Fruit fly (Drosophila melanogaster) whole organism, embryonic: Measurements from ENCODE around the gene CG12310.
A peak's percentile ranks its signal among the peaks of the same experiment; 100 is the strongest.

ENCODE experiments used
- CG10147 ChIP-seq: fragments of 200-800 bp; sonication (Bioruptor generic); optimal IDR thresholded peaks from 2 replicates; lab custom pipeline; 2019; ENCODE audit warnings: missing biosample characterization, mild to moderate bottlenecking, missing genetic modification characterization, moderate library complexity
- CG1024 ChIP-seq: fragments of 200-800 bp; sonication (Bioruptor generic); IDR thresholded peaks from 2 replicates; pipeline ENCODE4 v1.3.6; 2022; ENCODE audit warnings: missing biosample characterization, missing genetic modification characterization
- CG12071 ChIP-seq: fragments of 200-800 bp; sonication (Bioruptor generic); optimal IDR thresholded peaks from 3 replicates; lab custom pipeline; 2018; ENCODE audit warnings: missing biosample characterization, mild to moderate bottlenecking, missing genetic modification characterization
- CG12155 ChIP-seq: fragments of 200-800 bp; sonication (Bioruptor generic); optimal IDR thresholded peaks from 3 replicates; lab custom pipeline; 2016; ENCODE audit warnings: missing biosample characterization, missing genetic modification characterization
- CG15269 ChIP-seq: fragments of 200-800 bp; sonication (Bioruptor generic); optimal IDR thresholded peaks from 2 replicates; lab custom pipeline; 2018; ENCODE audit warnings: missing biosample characterization, mild to moderate bottlenecking, missing genetic modification characterization, moderate library complexity
- CG15479 ChIP-seq: fragments of 200-800 bp; sonication (Bioruptor generic); optimal IDR thresholded peaks from 3 replicates; lab custom pipeline; 2019; ENCODE audit warnings: missing biosample characterization, mild to moderate bottlenecking, missing genetic modification characterization, moderate library complexity
- CG15696 ChIP-seq: fragments of 200-800 bp; sonication (Bioruptor generic); optimal IDR thresholded peaks from 2 replicates; lab custom pipeline; 2019; ENCODE audit warnings: missing biosample characterization, mild to moderate bottlenecking, missing genetic modification characterization, moderate library complexity
- CG1603 ChIP-seq: fragments of 200-800 bp; sonication (Bioruptor generic); optimal IDR thresholded peaks from 2 replicates; lab custom pipeline; 2019; ENCODE audit warnings: missing biosample characterization, mild to moderate bottlenecking, missing genetic modification characterization, moderate library complexity
- CG16813 ChIP-seq: fragments of 200-800 bp; sonication (Bioruptor generic); IDR thresholded peaks from 3 replicates; pipeline ENCODE4 v1.3.6; 2022; ENCODE audit warnings: missing biosample characterization, missing genetic modification characterization; ENCODE audit not compliant: partially characterized antibody
- CG18476 ChIP-seq: fragments of 200-800 bp; sonication (Bioruptor generic); optimal IDR thresholded peaks from 2 replicates; lab custom pipeline; 2016; ENCODE audit warnings: missing biosample characterization, mild to moderate bottlenecking, missing genetic modification characterization
- CG2199 ChIP-seq: fragments of 200-800 bp; sonication (Bioruptor generic); IDR thresholded peaks from 3 replicates; pipeline ENCODE4 v1.3.6; 2022; ENCODE audit warnings: missing biosample characterization, missing genetic modification characterization
- CG8765 ChIP-seq: fragments of 200-800 bp; sonication (Bioruptor generic); IDR thresholded peaks from 2 replicates; pipeline ENCODE4 v1.3.6; 2022; ENCODE audit warnings: missing biosample characterization, missing genetic modification characterization
- D ChIP-seq, 2 experiments: fragments of 200-800 bp in 1 of 2; fragments of >200 bp in 1 of 2; sonication (Bioruptor generic) in 1 of 2; optimal IDR thresholded peaks; 2 replicates in 1 of 2; 3 replicates in 1 of 2; lab custom pipeline; 2017; ENCODE audit warnings: mild to moderate bottlenecking in 1 of 2, missing biosample characterization in 1 of 2, missing genetic modification characterization in 1 of 2, missing genetic modification reagents in 1 of 2
- Dip3 ChIP-seq: fragments of 200-800 bp; sonication (Bioruptor generic); optimal IDR thresholded peaks from 3 replicates; lab custom pipeline; 2016; ENCODE audit warnings: missing biosample characterization, missing genetic modification characterization
- H15 ChIP-seq: fragments of 200-800 bp; sonication (Bioruptor generic); IDR thresholded peaks from 3 replicates; pipeline ENCODE4 v1.3.6; 2022; ENCODE audit warnings: missing biosample characterization, missing genetic modification characterization
- Meics ChIP-seq: fragments of 200-800 bp; sonication (Bioruptor generic); optimal IDR thresholded peaks from 2 replicates; lab custom pipeline; 2017; ENCODE audit warnings: missing biosample characterization, mild to moderate bottlenecking, missing genetic modification characterization
- Nf-YB ChIP-seq: fragments of 200-800 bp; sonication (Bioruptor generic); optimal IDR thresholded peaks from 3 replicates; lab custom pipeline; 2019; ENCODE audit warnings: missing biosample characterization, mild to moderate bottlenecking, missing genetic modification characterization, moderate library complexity
- Nf-YC ChIP-seq: fragments of 200-800 bp; optimal IDR thresholded peaks from 3 replicates; lab custom pipeline; 2019; ENCODE audit warnings: missing biosample characterization, mild to moderate bottlenecking, missing genetic modification characterization, moderate library complexity
- NfI ChIP-seq: fragments of 200-800 bp; sonication (Bioruptor generic); optimal IDR thresholded peaks from 3 replicates; lab custom pipeline; 2018; ENCODE audit warnings: missing biosample characterization, mild to moderate bottlenecking, missing genetic modification characterization, moderate library complexity
- Stat92E ChIP-seq, 3 experiments: fragments of >200 bp in 2 of 3; fragments of 200-800 bp in 1 of 3; sonication (Bioruptor generic) in 1 of 3; optimal IDR thresholded peaks; 2 replicates each; lab custom pipeline; 2017 to 2019; ENCODE audit warnings: missing biosample characterization in 3 of 3, missing genetic modification characterization in 3 of 3, mild to moderate bottlenecking in 1 of 3, moderate library complexity in 1 of 3
- br ChIP-seq: fragments of >200 bp; optimal IDR thresholded peaks from 2 replicates; lab custom pipeline; 2017
- cas ChIP-seq: fragments of 200-800 bp; sonication (Bioruptor generic); IDR thresholded peaks from 2 replicates; pipeline ENCODE4 v1.3.6; 2022; ENCODE audit warnings: missing biosample characterization, missing genetic modification characterization
- dm ChIP-seq: fragments of 200-800 bp; sonication (Bioruptor generic); optimal IDR thresholded peaks from 3 replicates; lab custom pipeline; 2016; ENCODE audit warnings: missing biosample characterization, missing genetic modification characterization
- eyg ChIP-seq: fragments of 200-800 bp; sonication (Bioruptor generic); optimal IDR thresholded peaks from 3 replicates; lab custom pipeline; 2016; ENCODE audit warnings: missing biosample characterization, missing genetic modification characterization
- gcm2 ChIP-seq: fragments of 200-800 bp; sonication (Bioruptor generic); optimal IDR thresholded peaks from 2 replicates; lab custom pipeline; 2016; ENCODE audit warnings: missing biosample characterization, missing genetic modification characterization
- gem ChIP-seq: fragments of 200-800 bp; sonication (Bioruptor generic); optimal IDR thresholded peaks from 2 replicates; lab custom pipeline; 2019; ENCODE audit warnings: missing biosample characterization, mild to moderate bottlenecking, missing genetic modification characterization, moderate library complexity
- grau ChIP-seq: fragments of 200-800 bp; optimal IDR thresholded peaks from 3 replicates; lab custom pipeline; 2019; ENCODE audit warnings: missing biosample characterization, mild to moderate bottlenecking, missing genetic modification characterization, moderate library complexity
- gsb-n ChIP-seq: fragments of 200-800 bp; sonication (Bioruptor generic); optimal IDR thresholded peaks from 3 replicates; lab custom pipeline; 2018; ENCODE audit warnings: missing biosample characterization, mild to moderate bottlenecking, missing genetic modification characterization
- hb ChIP-seq: fragments of 200-800 bp; sonication (Bioruptor generic); IDR thresholded peaks from 3 replicates; pipeline ENCODE4 v1.3.6; 2022; ENCODE audit warnings: missing biosample characterization, missing genetic modification characterization; ENCODE audit not compliant: partially characterized antibody
- jumu ChIP-seq: fragments of 200-800 bp; sonication (Bioruptor generic); optimal IDR thresholded peaks from 3 replicates; lab custom pipeline; 2016; ENCODE audit warnings: missing biosample characterization, missing genetic modification characterization
- kni ChIP-seq: fragments of 200-800 bp; sonication (Bioruptor generic); optimal IDR thresholded peaks from 3 replicates; lab custom pipeline; 2017; ENCODE audit warnings: mild to moderate bottlenecking, missing biosample characterization, missing genetic modification reagents, missing genetic modification characterization
- mld ChIP-seq: fragments of 200-800 bp; sonication (Bioruptor generic); IDR thresholded peaks from 3 replicates; pipeline ENCODE4 v1.3.6; 2022; ENCODE audit warnings: missing biosample characterization, missing genetic modification characterization; ENCODE audit not compliant: partially characterized antibody
- nerfin-1 ChIP-seq: fragments of 200-800 bp; sonication (Bioruptor generic); optimal IDR thresholded peaks from 3 replicates; lab custom pipeline; 2019; ENCODE audit warnings: missing biosample characterization, mild to moderate bottlenecking, missing genetic modification characterization, moderate library complexity
- phol ChIP-seq: fragments of 200-800 bp; sonication (Bioruptor generic); optimal IDR thresholded peaks from 3 replicates; lab custom pipeline; 2018; ENCODE audit warnings: missing biosample characterization, mild to moderate bottlenecking, missing genetic modification characterization, moderate library complexity
- pros ChIP-seq: fragments of 200-800 bp; sonication (Bioruptor generic); optimal IDR thresholded peaks from 3 replicates; lab custom pipeline; 2019; ENCODE audit warnings: missing biosample characterization, mild to moderate bottlenecking, missing genetic modification characterization, moderate library complexity
- sc ChIP-seq, 3 experiments: fragments of >200 bp in 2 of 3; fragments of 200-800 bp in 1 of 3; sonication (Bioruptor generic) in 1 of 3; optimal IDR thresholded peaks; 2 replicates in 2 of 3; 3 replicates in 1 of 3; lab custom pipeline; 2017; ENCODE audit warnings: mild to moderate bottlenecking in 1 of 3, missing biosample characterization in 1 of 3, missing genetic modification characterization in 1 of 3, missing genetic modification reagents in 1 of 3
- shn ChIP-seq: fragments of 200-800 bp; sonication (Bioruptor generic); optimal IDR thresholded peaks from 3 replicates; lab custom pipeline; 2016; ENCODE audit warnings: missing biosample characterization, missing genetic modification characterization
- sima ChIP-seq: fragments of 200-800 bp; sonication (Bioruptor generic); optimal IDR thresholded peaks from 2 replicates; lab custom pipeline; 2016; ENCODE audit warnings: missing biosample characterization, missing genetic modification characterization
- slbo ChIP-seq: fragments of 200-800 bp; sonication (Bioruptor generic); IDR thresholded peaks from 2 replicates; pipeline ENCODE4 v1.3.6; 2022; ENCODE audit warnings: missing biosample characterization, missing genetic modification characterization
- tll ChIP-seq, 2 experiments: fragments of 200-800 bp in 1 of 2; fragments of >200 bp in 1 of 2; sonication (Bioruptor generic) in 1 of 2; optimal IDR thresholded peaks; 2 replicates each; lab custom pipeline; 2017 to 2019; ENCODE audit warnings: missing biosample characterization in 2 of 2, missing genetic modification characterization in 2 of 2, mild to moderate bottlenecking in 1 of 2, moderate library complexity in 1 of 2
- trem ChIP-seq: fragments of 200-800 bp; optimal IDR thresholded peaks from 3 replicates; lab custom pipeline; 2019; ENCODE audit warnings: missing biosample characterization, mild to moderate bottlenecking, missing genetic modification characterization, moderate library complexity
- unpg ChIP-seq: fragments of 200-800 bp; sonication (Bioruptor generic); optimal IDR thresholded peaks from 3 replicates; lab custom pipeline; 2018; ENCODE audit warnings: missing biosample characterization, mild to moderate bottlenecking, missing genetic modification characterization, moderate library complexity
- zen ChIP-seq: fragments of 200-800 bp; sonication (Bioruptor generic); optimal IDR thresholded peaks from 3 replicates; lab custom pipeline; 2018; ENCODE audit warnings: missing biosample characterization, mild to moderate bottlenecking, missing genetic modification characterization, moderate library complexity

CG12310 gene

dm6 chr3L:15048091-15048490 is 2.5 kb downstream of the CG12310 start (continued):
- peak; percentile 15 for TF ChIP-seq CG1603 (tag; lab: Kevin White, UChicago)
- TF ChIP-seq CG16813 (GFP tag; lab: Robert Waterston, UW) = peak; percentile 66
- peak; percentile 2; the same call in 1 of the 2 replicates for TF ChIP-seq CG1024 (GFP tag; lab: Robert Waterston, UW)
- peak; percentile 1 for TF ChIP-seq NfI (GFP tag; lab: Kevin White, UChicago)
- TF ChIP-seq gcm2 (GFP tag; lab: Kevin White, UChicago) = no peak
- peak; percentile 65; the same call in 2 of the 3 replicates for TF ChIP-seq CG2199 (GFP tag; lab: Robert Waterston, UW)
- TF ChIP-seq jumu (GFP tag; lab: Kevin White, UChicago) = no peak
- TF ChIP-seq slbo (GFP tag; lab: Robert Waterston, UW) = peak; percentile 23; the same call in 1 of the 2 replicates
- no peak for TF ChIP-seq CG8765 (GFP tag; lab: Robert Waterston, UW)

dm6 chr3L:15047606-15048005 is 3.0 kb downstream of the CG12310 start:
- TF ChIP-seq gem = no peak
- no peak for TF ChIP-seq cas (GFP tag; lab: Robert Waterston, UW)
- TF ChIP-seq CG15269 (tag; lab: Kevin White, UChicago) = no peak
- TF ChIP-seq nerfin-1 (tag; lab: Kevin White, UChicago) = peak; percentile 28
- peak; percentile 45 for TF ChIP-seq Nf-YB (GFP tag; lab: Kevin White, UChicago)
- no peak for TF ChIP-seq br (lab: Kevin White, UChicago)
- TF ChIP-seq gsb-n = peak; percentile 56
- TF ChIP-seq phol (tag; lab: Kevin White, UChicago) = peak; percentile 3
- peak; percentile 91 for TF ChIP-seq pros
- TF ChIP-seq sima (GFP tag; lab: Kevin White, UChicago) = no peak
- TF ChIP-seq kni (GFP tag; lab: Kevin White, UChicago) = peak; percentile 31
- TF ChIP-seq Meics (GFP tag; lab: Kevin White, UChicago) = no peak
- TF ChIP-seq, all 482 proteins: peak for 6

DNA sequence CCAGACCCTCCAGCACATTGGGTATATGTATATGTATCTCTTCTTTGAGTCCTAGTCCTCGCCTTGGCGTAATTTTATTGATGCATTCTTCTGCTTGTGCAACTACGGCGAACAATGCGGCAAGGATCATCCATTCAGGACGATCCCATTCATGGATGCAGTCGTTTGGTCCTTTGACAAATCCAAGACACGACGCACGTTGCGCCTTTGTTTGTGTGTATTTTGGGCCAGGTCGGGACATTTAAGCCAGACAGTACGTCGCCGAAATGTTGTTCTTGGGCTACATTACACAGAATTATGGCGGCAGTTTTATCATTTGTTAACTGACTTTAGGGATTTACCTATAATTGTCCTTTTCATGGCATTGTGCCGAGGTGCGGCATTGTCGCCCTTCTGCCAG is 5.5 kb downstream of the CG12310 start:
- TF ChIP-seq unpg (no peak), hb (GFP tag; lab: Robert Waterston, UW) (0 out of 3 replicates have a peak, but pooled peaks have one; percentile 52), D (optimal IDR thresholded peaks at IDR 0.05; lab: Kevin White, UChicago) (peak; percentile 98), D (GFP tag; optimal IDR thresholded peaks at IDR 0.05; lab: Kevin White, UChicago) (no peak), CG15479 (GFP tag; lab: Kevin White, UChicago) (peak; percentile 73), tll (GFP tag; optimal IDR thresholded peaks at IDR 0.05; lab: Kevin White, UChicago) (peak in 1 of 2 experiments; percentile 92), Dip3 (GFP tag; lab: Kevin White, UChicago) (no peak), zen (tag; lab: Kevin White, UChicago) (peak; percentile 63)

dm6 chr3L:15043874-15044336 is 6.7 kb downstream of the CG12310 start, which contains the start of gene ind:
ind (minus strand) TSS chr3L:15043924.
- TF ChIP-seq trem (tag; lab: Kevin White, UChicago) (no peak), Nf-YC (tag; lab: Kevin White, UChicago) (peak; percentile 90), CG12071 (GFP tag; lab: Kevin White, UChicago) (no peak), CG12155 (GFP tag; lab: Kevin White, UChicago) (no peak), mld (GFP tag; lab: Robert Waterston, UW) (no peak), kni (GFP tag; lab: Kevin White, UChicago) (no peak), pros (peak; percentile 57), CG18476 (GFP tag; lab: Kevin White, UChicago) (no peak), sc (optimal IDR thresholded peaks at IDR 0.05; lab: Kevin White, UChicago) (no peak), sc (GFP tag; optimal IDR thresholded peaks at IDR 0.05; lab: Kevin White, UChicago) (no peak), shn (no peak), CG10147 (GFP tag; lab: Kevin White, UChicago) (no peak), tll (GFP tag; optimal IDR thresholded peaks at IDR 0.05; lab: Kevin White, UChicago) (peak in 1 of 2 experiments; percentile 62), CG15696 (tag; lab: Kevin White, UChicago) (no peak), CG15479 (GFP tag; lab: Kevin White, UChicago) (peak; percentile 82), eyg (GFP tag; lab: Kevin White, UChicago) (no peak), Stat92E (GFP tag; optimal IDR thresholded peaks at IDR 0.05; lab: Kevin White, UChicago) (no peak), grau (peak; percentile 49), H15 (GFP tag; lab: Robert Waterston, UW) (no peak), gsb-n (peak; percentile 76), dm (GFP tag; lab: Kevin White, UChicago) (no peak)
